Fruit fly (Drosophila melanogaster) whole organism, prepupa: Measurements from ENCODE around the gene Spt6.

Experiments
- CG10631 ChIP-seq: fragments of 200-800 bp; sonication (Bioruptor generic); optimal IDR thresholded peaks from 2 replicates; lab custom pipeline; 2016; ENCODE audit warnings: missing biosample characterization, missing genetic modification characterization
- CG10669 ChIP-seq: fragments of 200-800 bp; sonication (Bioruptor generic); optimal IDR thresholded peaks from 3 replicates; lab custom pipeline; 2018; ENCODE audit warnings: missing biosample characterization, mild to moderate bottlenecking, missing genetic modification characterization, moderate library complexity
- CG11762 ChIP-seq: fragments of 200-800 bp; sonication (Bioruptor generic); optimal IDR thresholded peaks from 3 replicates; lab custom pipeline; 2016; ENCODE audit warnings: missing biosample characterization, missing genetic modification characterization; ENCODE audit not compliant: insufficient read depth
- CG15336 ChIP-seq: fragments of 200-800 bp; sonication (Bioruptor generic); IDR thresholded peaks from 2 replicates; pipeline ENCODE4 v1.3.6; 2022; ENCODE audit warnings: missing biosample characterization, missing genetic modification characterization
- CG16779 ChIP-seq: fragments of 200-800 bp; sonication (Bioruptor generic); optimal IDR thresholded peaks from 3 replicates; lab custom pipeline; 2017; ENCODE audit warnings: missing biosample characterization, mild to moderate bottlenecking, missing genetic modification characterization
- CG3032 ChIP-seq: fragments of 200-800 bp; optimal IDR thresholded peaks from 2 replicates; lab custom pipeline; 2019; ENCODE audit warnings: missing biosample characterization, mild to moderate bottlenecking, missing genetic modification characterization, moderate library complexity
- CG31627 ChIP-seq: fragments of 200-800 bp; sonication (Bioruptor generic); optimal IDR thresholded peaks from 3 replicates; lab custom pipeline; 2016; ENCODE audit warnings: missing biosample characterization, missing genetic modification characterization
- CG32006 ChIP-seq: fragments of 200-800 bp; sonication (Bioruptor generic); optimal IDR thresholded peaks from 3 replicates; lab custom pipeline; 2017; ENCODE audit warnings: missing biosample characterization, mild to moderate bottlenecking, missing genetic modification characterization
- CG3919 ChIP-seq: fragments of 200-800 bp; sonication (Bioruptor generic); optimal IDR thresholded peaks from 3 replicates; lab custom pipeline; 2016; ENCODE audit warnings: missing biosample characterization, missing genetic modification characterization
- CG6163 ChIP-seq: fragments of 200-800 bp; sonication (Bioruptor generic); IDR thresholded peaks from 3 replicates; pipeline ENCODE4 v1.3.6; 2022; ENCODE audit warnings: missing biosample characterization, missing genetic modification characterization
- CG6276 ChIP-seq: fragments of 200-800 bp; sonication (Bioruptor generic); optimal IDR thresholded peaks from 2 replicates; lab custom pipeline; 2017; ENCODE audit warnings: missing biosample characterization, mild to moderate bottlenecking, missing genetic modification characterization
- CG6792 ChIP-seq: fragments of 200-800 bp; sonication (Bioruptor generic); optimal IDR thresholded peaks from 3 replicates; lab custom pipeline; 2016; ENCODE audit warnings: missing biosample characterization, missing genetic modification characterization
- CG6808 ChIP-seq: fragments of 200-800 bp; sonication (Bioruptor generic); optimal IDR thresholded peaks from 3 replicates; lab custom pipeline; 2017; ENCODE audit warnings: missing biosample characterization, missing genetic modification characterization, mild to moderate bottlenecking, moderate library complexity, missing genetic modification reagents
- CG8319 ChIP-seq: fragments of 200-800 bp; sonication (Bioruptor generic); optimal IDR thresholded peaks from 3 replicates; lab custom pipeline; 2016; ENCODE audit warnings: missing biosample characterization, missing genetic modification characterization
- CG8632 ChIP-seq: fragments of 200-800 bp; sonication (Bioruptor generic); optimal IDR thresholded peaks from 3 replicates; lab custom pipeline; 2016; ENCODE audit warnings: missing biosample characterization, missing genetic modification characterization
- CG9139 ChIP-seq: fragments of 200-800 bp; sonication (Bioruptor generic); optimal IDR thresholded peaks from 3 replicates; lab custom pipeline; 2017; ENCODE audit warnings: missing biosample characterization, mild to moderate bottlenecking, missing genetic modification characterization
- Eip75B ChIP-seq: fragments of 200-800 bp; sonication (Bioruptor generic); optimal IDR thresholded peaks from 3 replicates; lab custom pipeline; 2016; ENCODE audit warnings: missing biosample characterization, missing genetic modification characterization
- Eip78C ChIP-seq: fragments of 200-800 bp; sonication (Bioruptor generic); peaks from one replicate; lab custom pipeline; 2016; ENCODE audit warnings: missing biosample characterization, missing genetic modification characterization
- Eip93F ChIP-seq: fragments of 200-800 bp; sonication (Bioruptor generic); optimal IDR thresholded peaks from 2 replicates; lab custom pipeline; 2016; ENCODE audit warnings: missing biosample characterization, mild to moderate bottlenecking, missing genetic modification characterization
- Ets21C ChIP-seq: fragments of 200-800 bp; sonication (Bioruptor generic); optimal IDR thresholded peaks from 3 replicates; lab custom pipeline; 2016; ENCODE audit warnings: missing biosample characterization, missing genetic modification characterization
- Hr38 ChIP-seq: sonication (Bioruptor generic); optimal IDR thresholded peaks from 2 replicates; lab custom pipeline; 2016; ENCODE audit warnings: missing biosample characterization, missing genetic modification characterization
- Hr39 ChIP-seq: fragments of 200-800 bp; sonication (Bioruptor generic); optimal IDR thresholded peaks from 2 replicates; lab custom pipeline; 2016; ENCODE audit warnings: missing biosample characterization, missing genetic modification characterization
- Hr4 ChIP-seq: fragments of 200-800 bp; sonication (Bioruptor generic); optimal IDR thresholded peaks from 3 replicates; lab custom pipeline; 2016; ENCODE audit warnings: missing biosample characterization, missing genetic modification characterization
- Met ChIP-seq: fragments of 200-800 bp; sonication (Bioruptor generic); optimal IDR thresholded peaks from 3 replicates; lab custom pipeline; 2016; ENCODE audit warnings: missing biosample characterization, missing genetic modification characterization
- OdsH ChIP-seq: fragments of 200-800 bp; sonication (Bioruptor generic); optimal IDR thresholded peaks from 3 replicates; lab custom pipeline; 2016; ENCODE audit warnings: missing biosample characterization, missing genetic modification characterization
- Smox ChIP-seq: fragments of 200-800 bp; sonication (Bioruptor generic); optimal IDR thresholded peaks from 3 replicates; lab custom pipeline; 2016; ENCODE audit warnings: missing biosample characterization, missing genetic modification characterization
- Sox102F ChIP-seq: fragments of 200-800 bp; sonication (Bioruptor generic); optimal IDR thresholded peaks from 2 replicates; lab custom pipeline; 2016; ENCODE audit warnings: missing biosample characterization, mild to moderate bottlenecking, missing genetic modification characterization
- Sox14 ChIP-seq: fragments of 200-800 bp; sonication (Bioruptor generic); optimal IDR thresholded peaks from 3 replicates; lab custom pipeline; 2016; ENCODE audit warnings: missing biosample characterization, missing genetic modification characterization
- achi ChIP-seq: fragments of 200-800 bp; sonication (Bioruptor generic); optimal IDR thresholded peaks from 3 replicates; lab custom pipeline; 2016; ENCODE audit warnings: missing biosample characterization, missing genetic modification characterization
- acj6 ChIP-seq: fragments of 200-800 bp; sonication (Bioruptor generic); optimal IDR thresholded peaks from 3 replicates; lab custom pipeline; 2016; ENCODE audit warnings: missing biosample characterization, missing genetic modification characterization
- cyc ChIP-seq: fragments of 200-800 bp; sonication (Bioruptor generic); optimal IDR thresholded peaks from 3 replicates; lab custom pipeline; 2016; ENCODE audit warnings: missing biosample characterization, missing genetic modification characterization
- dac ChIP-seq: fragments of 200-800 bp; sonication (Bioruptor generic); optimal IDR thresholded peaks from 2 replicates; lab custom pipeline; 2017; ENCODE audit warnings: missing biosample characterization, mild to moderate bottlenecking, missing genetic modification characterization
- dsx ChIP-seq: fragments of 200-800 bp; optimal IDR thresholded peaks from 3 replicates; lab custom pipeline; 2019; ENCODE audit warnings: missing biosample characterization, mild to moderate bottlenecking, missing genetic modification characterization, moderate library complexity; ENCODE audit not compliant: poor library complexity, severe bottlenecking
- eg ChIP-seq: fragments of 200-800 bp; sonication (Bioruptor generic); IDR thresholded peaks from 3 replicates; pipeline ENCODE4 v1.3.6; 2022; ENCODE audit warnings: missing biosample characterization, missing genetic modification characterization
- esn ChIP-seq: fragments of 200-800 bp; sonication (Bioruptor generic); optimal IDR thresholded peaks from 2 replicates; lab custom pipeline; 2016; ENCODE audit warnings: missing biosample characterization, mild to moderate bottlenecking, missing genetic modification characterization, moderate library complexity
- fd59A ChIP-seq: fragments of 200-800 bp; sonication (Bioruptor generic); optimal IDR thresholded peaks from 2 replicates; lab custom pipeline; 2017; ENCODE audit warnings: missing biosample characterization, mild to moderate bottlenecking, missing genetic modification characterization, missing genetic modification reagents
- fd85E ChIP-seq: fragments of 200-800 bp; sonication (Bioruptor generic); optimal IDR thresholded peaks from 3 replicates; lab custom pipeline; 2016; ENCODE audit warnings: missing biosample characterization, missing genetic modification characterization
- net ChIP-seq: fragments of 200-800 bp; sonication (Bioruptor generic); optimal IDR thresholded peaks from 3 replicates; lab custom pipeline; 2016; ENCODE audit warnings: missing biosample characterization, missing genetic modification characterization
- pdm3 ChIP-seq: fragments of 200-800 bp; sonication (Bioruptor generic); optimal IDR thresholded peaks from 3 replicates; lab custom pipeline; 2016; ENCODE audit warnings: missing biosample characterization, missing genetic modification characterization
- ss ChIP-seq, 2 experiments: fragments of 200-800 bp; sonication (Bioruptor generic); optimal IDR thresholded peaks; 2 replicates in 1 of 2; 3 replicates in 1 of 2; lab custom pipeline; 2017 to 2018; ENCODE audit warnings: mild to moderate bottlenecking in 2 of 2, missing biosample characterization in 2 of 2, missing genetic modification characterization in 2 of 2, moderate library complexity in 1 of 2
- svp ChIP-seq: fragments of 200-800 bp; sonication (Bioruptor generic); peaks from one replicate; lab custom pipeline; 2016; ENCODE audit warnings: missing biosample characterization, missing genetic modification characterization
- topi ChIP-seq: fragments of 200-800 bp; sonication (Bioruptor generic); optimal IDR thresholded peaks from 3 replicates; lab custom pipeline; 2016; ENCODE audit warnings: missing biosample characterization, missing genetic modification characterization

Spt6 gene

DNA sequence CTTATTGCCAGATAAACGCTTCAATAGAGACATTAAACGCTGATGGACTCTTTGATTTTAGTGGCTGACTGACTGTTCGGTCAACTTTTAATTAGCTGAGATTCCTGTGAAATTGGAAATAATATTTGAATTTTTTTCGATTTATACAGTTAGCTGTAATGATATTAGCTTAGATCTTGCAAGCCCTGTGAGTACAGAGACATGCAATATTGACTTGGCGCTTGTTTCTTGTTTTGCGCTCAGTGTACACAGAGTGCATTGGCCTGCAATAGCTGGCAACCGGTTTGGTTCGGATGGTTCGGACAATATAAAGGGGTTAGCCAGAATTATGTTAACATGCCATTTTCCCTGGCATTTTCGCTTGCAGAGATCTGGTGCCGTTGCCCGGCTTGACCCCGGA is 37.7 kb downstream of the Spt6 start (continued):
- TF ChIP-seq eg (GFP tag; lab: Robert Waterston, UW) (0 out of 3 replicates have a peak, but pooled peaks have one; percentile 9), CG10669 (GFP tag; lab: Kevin White, UChicago) (no peak), dac (GFP tag; lab: Kevin White, UChicago) (no peak), CG3919 (GFP tag; lab: Kevin White, UChicago) (peak; percentile 54), esn (GFP tag; lab: Kevin White, UChicago) (peak; percentile 65), CG6276 (GFP tag; lab: Kevin White, UChicago) (peak; percentile 9), CG8319 (GFP tag; lab: Kevin White, UChicago) (no peak), CG10631 (GFP tag; lab: Kevin White, UChicago) (peak; percentile 25), achi (peak; percentile 36), CG11762 (GFP tag; lab: Kevin White, UChicago) (no peak), Sox14 (GFP tag; lab: Kevin White, UChicago) (peak; percentile 12), CG6808 (GFP tag; lab: Kevin White, UChicago) (no peak), Eip75B (GFP tag; lab: Kevin White, UChicago) (peak; percentile 42), OdsH (GFP tag; lab: Kevin White, UChicago) (peak; percentile 54), ss (GFP tag; optimal IDR thresholded peaks at IDR 0.05; lab: Kevin White, UChicago) (no peak), fd85E (GFP tag; lab: Kevin White, UChicago) (no peak), Eip78C (GFP tag; lab: Kevin White, UChicago) (peak; percentile 84), cyc (GFP tag; lab: Kevin White, UChicago) (peak; percentile 38), CG16779 (no peak), Smox (GFP tag; lab: Kevin White, UChicago) (peak; percentile 41), acj6 (GFP tag; lab: Kevin White, UChicago) (peak; percentile 26), CG15336 (peak; percentile 52; the same call in 1 of the 2 replicates), dsx (GFP tag; lab: Kevin White, UChicago) (no peak), topi (GFP tag; lab: Kevin White, UChicago) (peak; percentile 52), net (GFP tag; lab: Kevin White, UChicago) (peak; percentile 36), CG8632 (GFP tag; lab: Kevin White, UChicago) (no peak), Hr38 (GFP tag; lab: Kevin White, UChicago) (no peak), CG31627 (GFP tag; lab: Kevin White, UChicago) (peak; percentile 26), Ets21C (GFP tag; lab: Kevin White, UChicago) (peak; percentile 13), fd59A (no peak), CG6792 (GFP tag; lab: Kevin White, UChicago) (peak; percentile 25), Eip93F (no peak)

DNA sequence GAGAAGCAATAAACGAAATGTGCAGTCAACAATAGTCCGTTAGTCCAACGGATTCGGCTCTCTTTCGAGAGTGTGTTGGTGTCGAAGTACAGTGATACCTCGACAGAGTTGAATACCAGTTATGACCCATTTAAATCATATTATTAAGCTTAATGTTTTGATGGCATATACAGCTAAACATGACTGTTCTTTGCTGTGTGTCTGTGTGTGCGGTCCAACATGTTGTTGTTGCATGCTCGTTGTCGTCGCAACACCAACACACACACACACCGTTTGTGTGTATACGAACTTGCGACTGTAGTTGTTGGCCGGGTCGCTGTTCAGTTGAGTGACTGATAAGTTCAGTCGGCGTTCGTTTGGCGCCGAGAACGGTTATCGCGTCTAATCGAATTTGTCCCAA is 41.3 kb downstream of the Spt6 start, which contains the start of gene CG15894:
CG15894 (plus strand) TSS at position 361 of the 400 bp plus-strand sequence.
- TF ChIP-seq CG32006 (GFP tag; lab: Kevin White, UChicago) (peak; percentile 32), pdm3 (GFP tag; lab: Kevin White, UChicago) (peak; percentile 15), Hr4 (GFP tag; lab: Kevin White, UChicago) (peak; percentile 0), CG6163 (GFP tag; lab: Robert Waterston, UW) (0 out of 3 replicates have a peak, but pooled peaks have one; percentile 44), esn (GFP tag; lab: Kevin White, UChicago) (peak; percentile 21), ss (GFP tag; optimal IDR thresholded peaks at IDR 0.05; lab: Kevin White, UChicago) (no peak), Hr39 (GFP tag; lab: Kevin White, UChicago) (peak; percentile 3), Sox102F (GFP tag; lab: Kevin White, UChicago) (peak; percentile 15), CG3919 (GFP tag; lab: Kevin White, UChicago) (peak; percentile 22), CG9139 (GFP tag; lab: Kevin White, UChicago) (no peak), eg (GFP tag; lab: Robert Waterston, UW) (peak; percentile 36; the same call in 1 of the 3 replicates), CG3032 (tag; lab: Kevin White, UChicago) (no peak), Met (GFP tag; lab: Kevin White, UChicago) (peak; percentile 28), Eip78C (GFP tag; lab: Kevin White, UChicago) (peak; percentile 73), svp (peak; percentile 39), CG16779 (no peak)
